Fruit fly (Drosophila melanogaster) whole organism, embryonic: ENCODE results near the gene CG33325.

Source experiments
- CG13624 ChIP-seq: fragments of 200-800 bp; sonication (Bioruptor generic); optimal IDR thresholded peaks from 2 replicates; lab custom pipeline; 2016; ENCODE audit warnings: missing biosample characterization, missing genetic modification characterization
- CG7556 ChIP-seq: fragments of 200-800 bp; sonication (Bioruptor generic); optimal IDR thresholded peaks from 2 replicates; lab custom pipeline; 2017; ENCODE audit warnings: missing biosample characterization, mild to moderate bottlenecking, missing genetic modification characterization
- E2f1 ChIP-seq: fragments of 200-800 bp; sonication (Bioruptor generic); IDR thresholded peaks from 2 replicates; pipeline ENCODE4 v1.3.6; 2022; ENCODE audit warnings: missing biosample characterization, missing genetic modification characterization
- Gug ChIP-seq: fragments of 200-800 bp; sonication (Bioruptor generic); IDR thresholded peaks from 4 replicates; pipeline ENCODE4 v1.3.6; 2022; ENCODE audit warnings: missing biosample characterization, missing genetic modification characterization
- so ChIP-seq: fragments of 200-800 bp; sonication (Bioruptor generic); IDR thresholded peaks from 3 replicates; pipeline ENCODE4 v1.3.6; 2022; ENCODE audit warnings: missing biosample characterization, missing genetic modification characterization

DNA sequence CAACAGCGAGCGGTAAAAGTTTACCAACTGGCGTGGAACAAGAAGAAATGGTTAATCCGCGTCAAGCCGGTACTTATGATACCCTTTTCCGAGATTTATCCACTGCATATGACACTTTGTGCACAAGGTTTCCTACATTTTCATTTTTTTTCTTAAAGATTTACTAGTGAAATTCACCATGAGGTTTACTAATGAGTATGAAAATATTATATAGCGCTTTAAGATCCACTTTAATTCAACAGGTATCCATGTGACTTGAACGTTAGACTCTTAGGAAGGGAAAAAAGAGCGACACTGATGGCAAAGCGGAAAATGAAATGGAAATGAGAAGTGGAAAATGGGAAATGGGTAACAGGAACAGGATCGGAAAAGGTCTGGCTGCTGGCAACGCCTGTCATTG, 41.2 kb downstream of the CG33325 start:
- TF ChIP-seq so (GFP tag; lab: Robert Waterston, UW), result no peak
- TF ChIP-seq Gug (GFP tag; lab: Robert Waterston, UW), result no peak
- TF ChIP-seq CG13624, result no peak
- no peak for TF ChIP-seq E2f1 (GFP tag; lab: Robert Waterston, UW)
- no peak for TF ChIP-seq CG7556
